Fruit fly (Drosophila melanogaster) whole organism, embryonic: ENCODE measurements around the gene CG46434.

Source experiments
- ATbp ChIP-seq: fragments of 200-800 bp; sonication (Bioruptor generic); optimal IDR thresholded peaks from 2 replicates; lab custom pipeline; 2017; ENCODE audit warnings: missing biosample characterization, mild to moderate bottlenecking, missing genetic modification characterization, missing genetic modification reagents
- B-H1 ChIP-seq: fragments of 200-800 bp; sonication (Bioruptor generic); IDR thresholded peaks from 3 replicates; pipeline ENCODE4 v1.3.6; 2022; ENCODE audit warnings: missing biosample characterization, missing genetic modification characterization
- CG10147 ChIP-seq: fragments of 200-800 bp; sonication (Bioruptor generic); optimal IDR thresholded peaks from 2 replicates; lab custom pipeline; 2019; ENCODE audit warnings: missing biosample characterization, mild to moderate bottlenecking, missing genetic modification characterization, moderate library complexity
- CG10462 ChIP-seq: fragments of 200-800 bp; sonication (Bioruptor generic); optimal IDR thresholded peaks from 2 replicates; lab custom pipeline; 2016; ENCODE audit warnings: missing biosample characterization, missing genetic modification characterization
- CG11247 ChIP-seq: fragments of 200-800 bp; sonication (Bioruptor generic); IDR thresholded peaks from 2 replicates; pipeline ENCODE4 v1.3.6; 2022; ENCODE audit warnings: missing biosample characterization, missing genetic modification characterization
- CG11560 ChIP-seq: fragments of 200-800 bp; sonication (Bioruptor generic); IDR thresholded peaks from 3 replicates; pipeline ENCODE4 v1.3.6; 2022; ENCODE audit warnings: missing biosample characterization, missing genetic modification characterization
- CG12071 ChIP-seq: fragments of 200-800 bp; sonication (Bioruptor generic); optimal IDR thresholded peaks from 3 replicates; lab custom pipeline; 2018; ENCODE audit warnings: missing biosample characterization, mild to moderate bottlenecking, missing genetic modification characterization
- CG12155 ChIP-seq: fragments of 200-800 bp; sonication (Bioruptor generic); optimal IDR thresholded peaks from 3 replicates; lab custom pipeline; 2016; ENCODE audit warnings: missing biosample characterization, missing genetic modification characterization
- CG14860 ChIP-seq: fragments of 200-800 bp; sonication (Bioruptor generic); IDR thresholded peaks from 3 replicates; pipeline ENCODE4 v1.3.6; 2022; ENCODE audit warnings: missing biosample characterization, missing genetic modification characterization; ENCODE audit not compliant: partially characterized antibody
- CG1603 ChIP-seq: fragments of 200-800 bp; sonication (Bioruptor generic); optimal IDR thresholded peaks from 2 replicates; lab custom pipeline; 2019; ENCODE audit warnings: missing biosample characterization, mild to moderate bottlenecking, missing genetic modification characterization, moderate library complexity
- CG17186 ChIP-seq: fragments of 200-800 bp; sonication (Bioruptor generic); optimal IDR thresholded peaks from 3 replicates; lab custom pipeline; 2017; ENCODE audit warnings: missing biosample characterization, missing genetic modification reagents, missing genetic modification characterization
- CG18262 ChIP-seq: fragments of 200-800 bp; optimal IDR thresholded peaks from 3 replicates; lab custom pipeline; 2019; ENCODE audit warnings: missing biosample characterization, mild to moderate bottlenecking, missing genetic modification characterization, moderate library complexity
- CG2889 ChIP-seq: fragments of 200-800 bp; sonication (Bioruptor generic); IDR thresholded peaks from 3 replicates; pipeline ENCODE4 v1.3.6; 2022; ENCODE audit warnings: missing biosample characterization, missing genetic modification characterization
- CG33557 ChIP-seq: fragments of 200-800 bp; sonication (Bioruptor generic); optimal IDR thresholded peaks from 2 replicates; lab custom pipeline; 2019; ENCODE audit warnings: missing biosample characterization, mild to moderate bottlenecking, missing genetic modification characterization, moderate library complexity
- CG4360 ChIP-seq: fragments of 200-800 bp; sonication (Bioruptor generic); IDR thresholded peaks from 2 replicates; pipeline ENCODE4 v1.3.6; 2022; ENCODE audit warnings: missing biosample characterization, missing genetic modification characterization
- CG5245 ChIP-seq: fragments of 200-800 bp; sonication (Bioruptor generic); optimal IDR thresholded peaks from 3 replicates; lab custom pipeline; 2016; ENCODE audit warnings: missing biosample characterization, missing genetic modification characterization
- CG9437 ChIP-seq: fragments of 200-800 bp; sonication (Bioruptor generic); optimal IDR thresholded peaks from 2 replicates; lab custom pipeline; 2018; ENCODE audit warnings: missing biosample characterization, mild to moderate bottlenecking, missing genetic modification characterization
- CoRest ChIP-seq: fragments of 200-800 bp; sonication (Bioruptor generic); optimal IDR thresholded peaks from 3 replicates; lab custom pipeline; 2018; ENCODE audit warnings: missing biosample characterization, mild to moderate bottlenecking, missing genetic modification characterization, moderate library complexity
- D ChIP-seq, 2 experiments: fragments of 200-800 bp in 1 of 2; fragments of >200 bp in 1 of 2; sonication (Bioruptor generic) in 1 of 2; optimal IDR thresholded peaks; 2 replicates in 1 of 2; 3 replicates in 1 of 2; lab custom pipeline; 2017; ENCODE audit warnings: mild to moderate bottlenecking in 1 of 2, missing biosample characterization in 1 of 2, missing genetic modification characterization in 1 of 2, missing genetic modification reagents in 1 of 2
- Dbx ChIP-seq: fragments of 200-800 bp; sonication (Bioruptor generic); IDR thresholded peaks from 3 replicates; pipeline ENCODE4 v1.3.6; 2022; ENCODE audit warnings: missing biosample characterization, missing genetic modification characterization
- Deaf1 ChIP-seq: fragments of 200-800 bp; optimal IDR thresholded peaks from 3 replicates; lab custom pipeline; 2019; ENCODE audit warnings: missing biosample characterization, mild to moderate bottlenecking, missing genetic modification characterization, moderate library complexity
- Dfd ChIP-seq, 2 experiments: fragments of >200 bp; optimal IDR thresholded peaks; 2 replicates each; lab custom pipeline; 2017; ENCODE audit warnings: missing biosample characterization in 2 of 2, missing genetic modification characterization in 2 of 2
- Dip2 ChIP-seq: fragments of 200-800 bp; sonication (Bioruptor generic); IDR thresholded peaks from 2 replicates; pipeline ENCODE4 v1.3.6; 2022; ENCODE audit warnings: missing biosample characterization, missing genetic modification characterization
- E2f2 ChIP-seq: fragments of 200-800 bp; sonication (Bioruptor generic); IDR thresholded peaks from 2 replicates; pipeline ENCODE4 v1.3.6; 2022; ENCODE audit warnings: missing biosample characterization, missing genetic modification characterization
- Elba2 ChIP-seq: fragments of 200-800 bp; sonication (Bioruptor generic); optimal IDR thresholded peaks from 3 replicates; lab custom pipeline; 2016; ENCODE audit warnings: missing biosample characterization, missing genetic modification characterization
- Fer3 ChIP-seq: fragments of 200-800 bp; sonication (Bioruptor generic); optimal IDR thresholded peaks from 2 replicates; lab custom pipeline; 2018; ENCODE audit warnings: missing biosample characterization, mild to moderate bottlenecking, missing genetic modification characterization, moderate library complexity
- Hand ChIP-seq: fragments of 200-800 bp; sonication (Bioruptor generic); optimal IDR thresholded peaks from 2 replicates; lab custom pipeline; 2017; ENCODE audit warnings: mild to moderate bottlenecking, missing biosample characterization, missing genetic modification reagents, missing genetic modification characterization
- Hr51 ChIP-seq, 2 experiments: fragments of 200-800 bp; sonication (Bioruptor generic); optimal IDR thresholded peaks; 2 replicates in 1 of 2; 3 replicates in 1 of 2; lab custom pipeline; 2016 to 2018; ENCODE audit warnings: missing biosample characterization in 2 of 2, missing genetic modification characterization in 2 of 2, mild to moderate bottlenecking in 1 of 2, moderate library complexity in 1 of 2
- Lim3 ChIP-seq: fragments of 200-800 bp; sonication (Bioruptor generic); IDR thresholded peaks from 2 replicates; pipeline ENCODE4 v1.3.6; 2022; ENCODE audit warnings: missing biosample characterization, missing genetic modification characterization
- NC2α ChIP-seq: fragments of 200-800 bp; sonication (Bioruptor generic); optimal IDR thresholded peaks from 2 replicates; lab custom pipeline; 2016; ENCODE audit warnings: missing biosample characterization, missing genetic modification characterization
- NK7.1 ChIP-seq: fragments of 200-800 bp; sonication (Bioruptor generic); optimal IDR thresholded peaks from 3 replicates; lab custom pipeline; 2016; ENCODE audit warnings: missing biosample characterization, missing genetic modification characterization
- Rfx ChIP-seq: fragments of 200-800 bp; sonication (Bioruptor generic); IDR thresholded peaks from 2 replicates; pipeline ENCODE4 v1.3.6; 2022; ENCODE audit warnings: missing biosample characterization, missing genetic modification characterization
- Sin3A ChIP-seq: fragments of >200 bp; optimal IDR thresholded peaks from 2 replicates; lab custom pipeline; 2018
- Sox102F ChIP-seq: fragments of 200-800 bp; sonication (Bioruptor generic); optimal IDR thresholded peaks from 2 replicates; lab custom pipeline; 2018; ENCODE audit warnings: missing biosample characterization, mild to moderate bottlenecking, missing genetic modification characterization, moderate library complexity
- Xbp1 ChIP-seq: fragments of 200-800 bp; sonication (Bioruptor generic); optimal IDR thresholded peaks from 3 replicates; lab custom pipeline; 2016; ENCODE audit warnings: missing biosample characterization, mild to moderate bottlenecking, missing genetic modification characterization
- ap ChIP-seq: fragments of 200-800 bp; sonication (Bioruptor generic); IDR thresholded peaks from 2 replicates; pipeline ENCODE4 v1.3.6; 2022; ENCODE audit warnings: missing biosample characterization, missing genetic modification characterization
- az2 ChIP-seq: fragments of 200-800 bp; sonication (Bioruptor generic); optimal IDR thresholded peaks from 3 replicates; lab custom pipeline; 2016; ENCODE audit warnings: missing biosample characterization, missing genetic modification characterization
- bab2 ChIP-seq: fragments of 200-800 bp; sonication (Bioruptor generic); optimal IDR thresholded peaks from 2 replicates; lab custom pipeline; 2016; ENCODE audit warnings: missing biosample characterization, missing genetic modification characterization
- bigmax ChIP-seq: fragments of 200-800 bp; sonication (Bioruptor generic); optimal IDR thresholded peaks from 2 replicates; lab custom pipeline; 2018; ENCODE audit warnings: missing biosample characterization, mild to moderate bottlenecking, missing genetic modification characterization
- caup ChIP-seq: fragments of 200-800 bp; sonication (Bioruptor generic); optimal IDR thresholded peaks from 3 replicates; lab custom pipeline; 2017; ENCODE audit warnings: missing biosample characterization, mild to moderate bottlenecking, missing genetic modification characterization, moderate library complexity; ENCODE audit not compliant: severe bottlenecking
- chn ChIP-seq: fragments of 200-800 bp; sonication (Bioruptor generic); optimal IDR thresholded peaks from 2 replicates; lab custom pipeline; 2016; ENCODE audit warnings: missing biosample characterization, missing genetic modification characterization
- dpn ChIP-seq, 2 experiments: fragments of 200-800 bp; sonication (Bioruptor generic); optimal IDR thresholded peaks; 3 replicates each; lab custom pipeline; 2016; ENCODE audit warnings: missing biosample characterization in 2 of 2, missing genetic modification characterization in 2 of 2
- eve ChIP-seq, 2 experiments: fragments of >200 bp; optimal IDR thresholded peaks; 2 replicates each; lab custom pipeline; 2017; ENCODE audit warnings: missing biosample characterization in 2 of 2, missing genetic modification characterization in 2 of 2
- gt ChIP-seq: fragments of 200-800 bp; sonication (Bioruptor generic); IDR thresholded peaks from 2 replicates; pipeline ENCODE4 v1.3.6; 2022; ENCODE audit warnings: missing biosample characterization, missing genetic modification characterization
- hb ChIP-seq: fragments of 200-800 bp; sonication (Bioruptor generic); IDR thresholded peaks from 3 replicates; pipeline ENCODE4 v1.3.6; 2022; ENCODE audit warnings: missing biosample characterization, missing genetic modification characterization; ENCODE audit not compliant: partially characterized antibody
- onecut ChIP-seq: fragments of 200-800 bp; sonication (Bioruptor generic); IDR thresholded peaks from 2 replicates; pipeline ENCODE4 v1.3.6; 2022; ENCODE audit warnings: missing biosample characterization, missing genetic modification characterization
- phol ChIP-seq: fragments of 200-800 bp; sonication (Bioruptor generic); optimal IDR thresholded peaks from 3 replicates; lab custom pipeline; 2018; ENCODE audit warnings: missing biosample characterization, mild to moderate bottlenecking, missing genetic modification characterization, moderate library complexity
- row ChIP-seq: fragments of 200-800 bp; sonication (Bioruptor generic); IDR thresholded peaks from 3 replicates; pipeline ENCODE4 v1.3.6; 2022; ENCODE audit warnings: missing biosample characterization, missing genetic modification characterization
- sim ChIP-seq: fragments of 200-800 bp; sonication (Bioruptor generic); IDR thresholded peaks from 2 replicates; pipeline ENCODE4 v1.3.6; 2022; ENCODE audit warnings: missing biosample characterization, missing genetic modification characterization
- sna ChIP-seq: fragments of 200-800 bp; sonication (Bioruptor generic); IDR thresholded peaks from 2 replicates; pipeline ENCODE4 v1.3.6; 2022; ENCODE audit warnings: missing biosample characterization, missing genetic modification characterization; ENCODE audit not compliant: partially characterized antibody
- wdn ChIP-seq: fragments of 200-800 bp; sonication (Bioruptor generic); IDR thresholded peaks from 2 replicates; pipeline ENCODE4 v1.3.6; 2022; ENCODE audit warnings: missing biosample characterization, missing genetic modification characterization

Gene CG46434

DNA sequence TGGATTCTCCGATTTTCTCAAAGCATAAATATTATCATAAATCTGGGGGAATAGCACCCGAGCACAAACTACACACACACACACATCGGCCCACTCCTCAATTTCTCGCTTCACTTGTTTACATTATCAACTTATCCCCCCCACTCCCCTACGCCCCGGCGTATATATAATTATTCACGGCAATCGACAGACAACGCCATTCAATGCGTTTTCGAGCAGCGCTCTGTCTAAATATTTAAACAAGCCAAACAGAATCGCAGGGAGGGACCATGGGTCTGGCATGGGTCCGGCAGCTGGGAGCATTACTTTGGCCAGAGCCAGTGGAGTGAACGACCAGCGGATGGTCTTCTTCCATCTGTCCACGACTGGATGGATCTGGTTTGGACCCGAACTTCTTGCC is 31.6 kb upstream of the CG46434 start (continued):
- TF ChIP-seq CG9437 (no peak), CoRest (tag; lab: Kevin White, UChicago) (peak; percentile 13), CG12071 (peak; percentile 66), Lim3 (GFP tag; lab: Robert Waterston, UW) (no peak), phol (no peak), chn (GFP tag; lab: Kevin White, UChicago) (no peak), D (optimal IDR thresholded peaks at IDR 0.05; lab: Kevin White, UChicago) (no peak), D (GFP tag; optimal IDR thresholded peaks at IDR 0.05; lab: Kevin White, UChicago) (peak; percentile 61), ap (GFP tag; lab: Robert Waterston, UW) (no peak), hb (GFP tag; lab: Robert Waterston, UW) (no peak), CG2889 (GFP tag; lab: Robert Waterston, UW) (no peak), CG10462 (GFP tag; lab: Kevin White, UChicago) (no peak), Hr51 (GFP tag; optimal IDR thresholded peaks at IDR 0.05; lab: Kevin White, UChicago) (no peak), ATbp (GFP tag; lab: Kevin White, UChicago) (peak; percentile 81), Sin3A (no peak), gt (GFP tag; lab: Robert Waterston, UW) (no peak), eve (GFP tag; optimal IDR thresholded peaks at IDR 0.05; lab: Kevin White, UChicago) (no peak), CG11247 (GFP tag; lab: Robert Waterston, UW) (no peak), sna (no peak), CG4360 (no peak), NK7.1 (no peak), CG10147 (GFP tag; lab: Kevin White, UChicago) (no peak), CG18262 (tag; lab: Kevin White, UChicago) (peak; percentile 30), onecut (no peak), B-H1 (GFP tag; lab: Robert Waterston, UW) (no peak), Dip2 (GFP tag; lab: Robert Waterston, UW) (no peak), CG11560 (tag; lab: Robert Waterston, UW) (no peak), CG12155 (GFP tag; lab: Kevin White, UChicago) (no peak), Rfx (GFP tag; lab: Robert Waterston, UW) (peak; percentile 18; the same call in 1 of the 2 replicates), NC2α (GFP tag; lab: Kevin White, UChicago) (peak; percentile 29), E2f2 (peak; percentile 24; the same call in 1 of the 2 replicates), CG33557 (GFP tag; lab: Kevin White, UChicago) (peak; percentile 58), sim (GFP tag; lab: Robert Waterston, UW) (no peak), CG14860 (no peak), Dfd (GFP tag; optimal IDR thresholded peaks at IDR 0.05; lab: Kevin White, UChicago) (no peak), CG17186 (no peak), row (GFP tag; lab: Robert Waterston, UW) (no peak), caup (GFP tag; lab: Kevin White, UChicago) (peak; percentile 34), CG5245 (GFP tag; lab: Kevin White, UChicago) (no peak), bigmax (GFP tag; lab: Kevin White, UChicago) (no peak), Hand (GFP tag; lab: Kevin White, UChicago) (no peak), Sox102F (GFP tag; lab: Kevin White, UChicago) (peak; percentile 28), CG1603 (peak; percentile 73), Xbp1 (no peak), Dbx (no peak), az2 (GFP tag; lab: Kevin White, UChicago) (no peak), dpn (GFP tag; optimal IDR thresholded peaks at IDR 0.05; lab: Kevin White, UChicago) (peak in 1 of 2 experiments; percentile 5), Elba2 (GFP tag; lab: Kevin White, UChicago) (no peak), Fer3 (tag; lab: Kevin White, UChicago) (peak; percentile 18), Deaf1 (peak; percentile 8), bab2 (GFP tag; lab: Kevin White, UChicago) (peak; percentile 66), wdn (GFP tag; lab: Robert Waterston, UW) (no peak)
